Worm (Caenorhabditis elegans): Measurements from ENCODE around the gene gst-22.

DNA sequence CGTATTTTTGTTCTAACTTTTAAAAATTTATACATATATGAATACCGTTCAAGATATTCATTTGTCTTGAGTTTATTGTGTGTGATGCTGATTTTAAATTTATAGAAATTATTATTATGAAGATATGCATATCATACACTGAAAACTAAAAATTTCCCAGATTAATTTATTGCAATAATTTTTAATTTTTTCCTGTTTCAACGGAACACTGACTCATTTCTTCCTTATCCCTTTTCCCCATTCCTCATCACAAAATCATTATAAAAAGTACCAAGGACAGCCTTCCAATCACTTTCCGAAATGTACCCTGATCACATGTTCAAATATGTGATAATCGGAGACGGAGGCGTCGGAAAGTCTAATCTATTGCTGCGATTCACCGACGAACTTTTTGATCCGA, 37.4 kb downstream of the gst-22 start, which contains the start of gene rabr-4:
- no peak for TF ChIP-seq him-1 (tag; optimal IDR thresholded peaks at IDR 0.05)
- TF ChIP-seq W03F9.2 (tag; optimal IDR thresholded peaks at IDR 0.05) = no peak
- TF ChIP-seq dao-5 (tag; optimal IDR thresholded peaks at IDR 0.05) = no peak
